Worm (Caenorhabditis elegans) whole organism, L4 larva: ENCODE data around the gene ampd-1.

Source experiments
- D1046.2 ChIP-seq: fragments of 200-800 bp; sonication (Bioruptor generic); IDR thresholded peaks from 2 replicates; pipeline ENCODE4 v1.3.6; 2022; ENCODE audit warnings: missing genetic modification characterization, missing compliant biosample characterization
- Y105C5A.15 ChIP-seq: fragments of 200-800 bp; sonication (Bioruptor generic); IDR thresholded peaks from 2 replicates; pipeline ENCODE4 v1.3.6; 2022; ENCODE audit warnings: missing genetic modification characterization, missing compliant biosample characterization
- Y48G9A.11 ChIP-seq: fragments of 200-800 bp; sonication (Bioruptor generic); IDR thresholded peaks from 2 replicates; pipeline ENCODE4 v1.3.6; 2022; ENCODE audit warnings: missing genetic modification reagents, missing genetic modification characterization, missing compliant biosample characterization
- arid-1 ChIP-seq: fragments of 200-800 bp; sonication (Bioruptor generic); conservative IDR thresholded peaks from 2 replicates; pipeline ENCODE4 v1.3.6; 2022; ENCODE audit warnings: missing genetic modification reagents, missing genetic modification characterization, missing compliant biosample characterization
- ceh-28 ChIP-seq: fragments of 150-350 bp; optimal IDR thresholded peaks from 2 replicates; lab custom pipeline; 2014; ENCODE audit warnings: missing biosample characterization, missing genetic modification reagents, missing genetic modification characterization
- ceh-62 ChIP-seq: sonication (generic microtip); optimal IDR thresholded peaks from 2 replicates; lab custom pipeline; 2017; ENCODE audit warnings: missing biosample characterization, missing genetic modification characterization
- cey-2 ChIP-seq: sonication (generic microtip); optimal IDR thresholded peaks from 3 replicates; lab custom pipeline; 2017; ENCODE audit warnings: missing genetic modification characterization, mild to moderate bottlenecking, missing compliant biosample characterization, antibody characterized with exemption, borderline replicate concordance; ENCODE audit not compliant: insufficient read depth
- ctbp-1 ChIP-seq: fragments of 200-800 bp; sonication (Bioruptor generic); IDR thresholded peaks from 2 replicates; pipeline ENCODE4 v1.3.6; 2022; ENCODE audit warnings: missing genetic modification reagents, missing genetic modification characterization, missing compliant biosample characterization
- daf-16 ChIP-seq, 3 experiments: sonication (generic microtip); optimal IDR thresholded peaks; 2 replicates each; lab custom pipeline; 2016 to 2017; ENCODE audit warnings: missing genetic modification characterization in 3 of 3, missing genetic modification reagents in 3 of 3, mild to moderate bottlenecking in 2 of 3, missing compliant biosample characterization in 2 of 3, missing biosample characterization in 1 of 3, moderate library complexity in 1 of 3
- daf-8 ChIP-seq: fragments of 200-800 bp; sonication (Bioruptor generic); IDR thresholded peaks from 2 replicates; pipeline ENCODE4 v1.3.6; 2022; ENCODE audit warnings: missing genetic modification characterization, missing compliant biosample characterization
- dmd-6 ChIP-seq: fragments of 200-800 bp; sonication (Bioruptor generic); IDR thresholded peaks from 2 replicates; pipeline ENCODE4 v1.3.6; 2022; ENCODE audit warnings: missing genetic modification reagents, missing genetic modification characterization, missing compliant biosample characterization
- dpl-1 ChIP-seq: fragments of 150-350 bp; optimal IDR thresholded peaks from 2 replicates; lab custom pipeline; 2014; ENCODE audit warnings: missing biosample characterization, missing genetic modification reagents, missing genetic modification characterization
- dve-1 ChIP-seq: sonication (generic microtip); optimal IDR thresholded peaks from 2 replicates; lab custom pipeline; 2017; ENCODE audit warnings: antibody characterized with exemption, mild to moderate bottlenecking, missing genetic modification characterization, missing compliant biosample characterization; ENCODE audit not compliant: insufficient read depth
- egl-43 ChIP-seq: fragments of 200-800 bp; sonication (Bioruptor generic); IDR thresholded peaks from 2 replicates; pipeline ENCODE4 v1.3.6; 2022; ENCODE audit warnings: missing genetic modification reagents, missing genetic modification characterization, missing compliant biosample characterization
- hif-1 ChIP-seq, 2 experiments: sonication (generic microtip); optimal IDR thresholded peaks; 2 replicates each; lab custom pipeline; 2016 to 2017; ENCODE audit warnings: missing compliant biosample characterization in 2 of 2, missing genetic modification characterization in 2 of 2, missing genetic modification reagents in 2 of 2, missing genotype in 2 of 2, mild to moderate bottlenecking in 1 of 2
- hlh-11 ChIP-seq: fragments of 200-800 bp; sonication (Bioruptor generic); optimal IDR thresholded peaks from 2 replicates; lab custom pipeline; 2018; ENCODE audit warnings: mild to moderate bottlenecking, missing genetic modification characterization, missing compliant biosample characterization
- hlh-30 ChIP-seq: sonication (generic microtip); optimal IDR thresholded peaks from 2 replicates; lab custom pipeline; 2017; ENCODE audit warnings: antibody characterized with exemption, mild to moderate bottlenecking, missing genetic modification characterization, missing compliant biosample characterization; ENCODE audit not compliant: insufficient read depth
- jun-1 ChIP-seq: fragments of 150-350 bp; optimal IDR thresholded peaks from 2 replicates; lab custom pipeline; 2014; ENCODE audit warnings: missing biosample characterization, missing genetic modification reagents, missing genetic modification characterization
- lin-15B ChIP-seq: fragments of 150-350 bp; sonication (generic microtip); optimal IDR thresholded peaks from 3 replicates; lab custom pipeline; 2014; ENCODE audit warnings: missing biosample characterization, missing genetic modification characterization
- lin-29 ChIP-seq: fragments of 200-800 bp; sonication (Bioruptor generic); IDR thresholded peaks from 2 replicates; pipeline ENCODE4 v1.3.6; 2022; ENCODE audit warnings: missing genetic modification reagents, missing genetic modification characterization, missing compliant biosample characterization
- lin-38 ChIP-seq: fragments of 200-800 bp; sonication (Bioruptor generic); IDR thresholded peaks from 2 replicates; pipeline ENCODE4 v1.3.6; 2022; ENCODE audit warnings: missing genetic modification reagents, missing genetic modification characterization, missing compliant biosample characterization
- lir-3 ChIP-seq: sonication (generic microtip); optimal IDR thresholded peaks from 2 replicates; lab custom pipeline; 2016; ENCODE audit warnings: mild to moderate bottlenecking, missing genetic modification characterization, missing compliant biosample characterization
- madf-5 ChIP-seq, 2 experiments: fragments of 200-800 bp; sonication (Bioruptor generic); IDR thresholded peaks; 2 replicates each; pipeline ENCODE4 v1.3.6; 2022; ENCODE audit warnings: missing compliant biosample characterization in 2 of 2, missing genetic modification characterization in 2 of 2
- mdl-1 ChIP-seq, 2 experiments: fragments of 150-350 bp in 1 of 2; sonication (generic microtip) in 1 of 2; optimal IDR thresholded peaks; 2 replicates each; lab custom pipeline; 2014 to 2017; ENCODE audit warnings: missing biosample characterization in 2 of 2, missing genetic modification characterization in 2 of 2
- mes-2 ChIP-seq: sonication (generic microtip); optimal IDR thresholded peaks from 2 replicates; lab custom pipeline; 2016; ENCODE audit warnings: missing genotype, mild to moderate bottlenecking, missing genetic modification characterization, missing compliant biosample characterization; ENCODE audit not compliant: poor library complexity, severe bottlenecking
- mxl-2 ChIP-seq: fragments of 200-800 bp; sonication (Bioruptor generic); conservative IDR thresholded peaks from 2 replicates; pipeline ENCODE4 v1.3.6; 2022; ENCODE audit warnings: missing genetic modification reagents, missing genetic modification characterization, missing compliant biosample characterization
- mxl-3 ChIP-seq: fragments of 200-800 bp; sonication (Bioruptor generic); optimal IDR thresholded peaks from 2 replicates; lab custom pipeline; 2018; ENCODE audit warnings: mild to moderate bottlenecking, missing genetic modification characterization, missing compliant biosample characterization
- nhr-10 ChIP-seq: fragments of 150-350 bp; optimal IDR thresholded peaks from 2 replicates; lab custom pipeline; 2014; ENCODE audit warnings: missing biosample characterization, missing genetic modification characterization
- nhr-102 ChIP-seq: sonication (generic microtip); optimal IDR thresholded peaks from 2 replicates; lab custom pipeline; 2016; ENCODE audit warnings: mild to moderate bottlenecking, missing genetic modification characterization, moderate library complexity, missing compliant biosample characterization
- nhr-25 ChIP-seq: sonication (generic microtip); optimal IDR thresholded peaks from 2 replicates; lab custom pipeline; 2017; ENCODE audit warnings: missing genetic modification characterization, mild to moderate bottlenecking, missing compliant biosample characterization, antibody characterized with exemption, moderate library complexity, borderline replicate concordance; ENCODE audit not compliant: insufficient read depth
- nhr-28 ChIP-seq: fragments of 150-350 bp; optimal IDR thresholded peaks from 2 replicates; lab custom pipeline; 2014; ENCODE audit warnings: missing biosample characterization, missing genetic modification characterization
- nhr-42 ChIP-seq: fragments of 200-800 bp; sonication (Bioruptor generic); IDR thresholded peaks from 2 replicates; pipeline ENCODE4 v1.3.6; 2022; ENCODE audit warnings: missing genetic modification characterization, missing compliant biosample characterization
- nhr-48 ChIP-seq: sonication (generic microtip); optimal IDR thresholded peaks from 2 replicates; lab custom pipeline; 2016; ENCODE audit warnings: mild to moderate bottlenecking, missing genetic modification characterization, missing compliant biosample characterization
- nhr-77 ChIP-seq: fragments of 150-350 bp; optimal IDR thresholded peaks from 2 replicates; lab custom pipeline; 2014; ENCODE audit warnings: missing biosample characterization, missing genetic modification characterization
- pha-4 ChIP-seq, 2 experiments: fragments of 150-350 bp in 1 of 2; fragments of 200-800 bp in 1 of 2; sonication (Bioruptor generic) in 1 of 2; IDR thresholded peaks in 1 of 2; optimal IDR thresholded peaks in 1 of 2; 2 replicates each; pipeline versions ENCODE4 v1.3.6 to Lab custom; 2014 to 2022; ENCODE audit warnings: missing genetic modification characterization in 2 of 2, missing genetic modification reagents in 2 of 2, missing biosample characterization in 1 of 2, missing compliant biosample characterization in 1 of 2
- php-3 ChIP-seq: fragments of 200-800 bp; sonication (Bioruptor generic); IDR thresholded peaks from 2 replicates; pipeline ENCODE4 v1.3.6; 2022; ENCODE audit warnings: missing genetic modification reagents, missing genetic modification characterization, missing compliant biosample characterization
- pqm-1 ChIP-seq: sonication (generic microtip); optimal IDR thresholded peaks from 2 replicates; lab custom pipeline; 2017; ENCODE audit warnings: missing biosample characterization, missing genetic modification characterization
- spr-1 ChIP-seq: sonication (generic microtip); optimal IDR thresholded peaks from 2 replicates; lab custom pipeline; 2016; ENCODE audit warnings: mild to moderate bottlenecking, missing genetic modification characterization, missing compliant biosample characterization
- tag-97 ChIP-seq: fragments of 200-800 bp; sonication (Bioruptor generic); IDR thresholded peaks from 2 replicates; pipeline ENCODE4 v1.3.6; 2022; ENCODE audit warnings: missing genetic modification characterization, missing compliant biosample characterization
- tra-1 ChIP-seq: fragments of 200-800 bp; sonication (Bioruptor generic); IDR thresholded peaks from 2 replicates; pipeline ENCODE4 v1.3.6; 2022; ENCODE audit warnings: missing genetic modification reagents, missing genetic modification characterization, missing compliant biosample characterization
- unc-130 ChIP-seq: sonication (generic microtip); optimal IDR thresholded peaks from 2 replicates; lab custom pipeline; 2016; ENCODE audit warnings: missing genetic modification reagents, missing genetic modification characterization, missing compliant biosample characterization
- unc-62 ChIP-seq, 3 experiments: fragments of 150-350 bp in 1 of 3; sonication (generic microtip); optimal IDR thresholded peaks in 2 of 3; peaks in 1 of 3; 1 replicate in 1 of 3; 2 replicates in 2 of 3; lab custom pipeline; 2014 to 2017; ENCODE audit warnings: missing biosample characterization in 3 of 3, missing genetic modification characterization in 3 of 3, missing genetic modification reagents in 3 of 3, missing genotype in 1 of 3
- zfp-3 ChIP-seq: fragments of 200-800 bp; sonication (Bioruptor generic); conservative IDR thresholded peaks from 2 replicates; pipeline ENCODE4 v1.3.6; 2022; ENCODE audit warnings: missing genetic modification reagents, missing genetic modification characterization, missing compliant biosample characterization

The ampd-1 gene

DNA sequence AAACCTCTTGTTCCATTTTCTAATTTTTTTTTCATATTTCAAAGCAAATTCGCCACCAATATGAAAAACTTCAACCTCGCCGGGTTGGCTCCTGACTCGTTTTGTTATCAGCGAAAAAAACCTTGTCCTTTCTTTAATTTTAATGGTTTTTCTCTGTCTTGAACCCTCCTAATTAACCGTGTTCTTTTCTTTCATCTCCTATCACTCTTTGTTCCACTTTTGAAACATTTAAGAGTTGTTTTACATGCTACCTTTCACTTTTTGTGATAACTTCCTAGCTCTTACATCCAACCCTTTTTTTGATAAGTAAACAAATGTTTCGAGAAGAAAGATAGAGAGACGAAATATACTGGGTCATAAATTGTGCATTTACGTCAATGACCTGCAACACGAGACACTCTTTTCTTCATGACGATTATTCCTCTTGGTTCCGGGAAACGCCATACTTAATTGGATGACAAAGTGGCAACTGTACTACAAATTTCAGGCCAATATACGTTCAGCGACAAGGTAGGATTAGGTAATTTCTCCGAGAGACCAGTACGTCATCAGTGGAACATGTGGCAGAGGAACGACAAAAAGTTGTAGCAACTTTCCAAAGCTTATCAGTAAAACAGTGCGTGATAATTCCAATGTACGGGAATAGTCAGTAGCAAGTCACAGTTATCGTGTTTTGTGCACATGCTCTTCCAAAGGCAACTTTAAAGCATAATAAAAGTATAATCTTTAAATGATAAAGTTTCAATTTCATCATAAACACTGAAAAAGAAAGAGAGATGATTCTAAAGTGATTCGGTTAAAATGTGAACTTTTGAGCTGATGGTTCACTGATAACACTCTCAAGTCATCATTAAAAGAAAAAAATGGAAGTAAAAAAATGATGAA is 18.2 kb upstream of the ampd-1 start (continued):
- peak; percentile 92 for TF ChIP-seq php-3 (GFP tag; lab: Robert Waterston, UW)
- no peak for TF ChIP-seq ctbp-1 (GFP tag; lab: Robert Waterston, UW)
- peak; percentile 86 for TF ChIP-seq pqm-1 (tag; lab: Kevin White, UChicago)
- peak; percentile 29 for TF ChIP-seq mxl-3 (GFP tag; lab: Kevin White, UChicago)
- TF ChIP-seq lin-38 (GFP tag; lab: Robert Waterston, UW) = no peak
- TF ChIP-seq daf-8 (GFP tag; lab: Robert Waterston, UW) = no peak
- no peak for TF ChIP-seq zfp-3 (GFP tag; lab: Robert Waterston, UW)
- no peak for TF ChIP-seq lin-15B (tag; lab: Kevin White, UChicago)
- no peak for TF ChIP-seq D1046.2
- peak; percentile 79 for TF ChIP-seq tra-1
- no peak for TF ChIP-seq Y48G9A.11 (GFP tag; lab: Robert Waterston, UW)
- peak; percentile 71 for TF ChIP-seq dmd-6 (GFP tag; lab: Robert Waterston, UW)
- no peak for TF ChIP-seq unc-62 (GFP tag; optimal IDR thresholded peaks at IDR 0.05 in 1 of 2; lab: Kevin White, UChicago)
- no peak for TF ChIP-seq unc-62 (tag; optimal IDR thresholded peaks at IDR 0.05; lab: Kevin White, UChicago)
- TF ChIP-seq dpl-1 = no peak
- TF ChIP-seq nhr-42 (GFP tag; lab: Robert Waterston, UW) = no peak
- no peak for TF ChIP-seq arid-1 (GFP tag; lab: Robert Waterston, UW)
- peak in 1 of 2 experiments; percentile 10 for TF ChIP-seq hif-1 (tag; optimal IDR thresholded peaks at IDR 0.05; lab: Kevin White, UChicago)
- no peak for TF ChIP-seq egl-43 (GFP tag; lab: Robert Waterston, UW)
- no peak for TF ChIP-seq tag-97
- peak; percentile 5 for TF ChIP-seq cey-2
- no peak for TF ChIP-seq ceh-28 (tag; lab: Kevin White, UChicago)
- no peak for TF ChIP-seq Y105C5A.15 (GFP tag; lab: Robert Waterston, UW)
- TF ChIP-seq jun-1 (tag; lab: Kevin White, UChicago) = no peak
- no peak for TF ChIP-seq spr-1

- peak; percentile 49 for TF ChIP-seq nhr-102 (tag; lab: Kevin White, UChicago)
- TF ChIP-seq nhr-48 (tag; lab: Kevin White, UChicago) = peak; percentile 43
- TF ChIP-seq mes-2 (tag; lab: Kevin White, UChicago) = peak; percentile 14
- TF ChIP-seq hlh-30 (tag; lab: Kevin White, UChicago) = peak; percentile 35
- no peak for TF ChIP-seq unc-130 (GFP tag; lab: Kevin White, UChicago)
- peak; percentile 57 for TF ChIP-seq nhr-77 (tag; lab: Kevin White, UChicago)
- TF ChIP-seq nhr-10 (tag; lab: Kevin White, UChicago) = peak; percentile 39
- no peak for TF ChIP-seq nhr-25 (tag; lab: Kevin White, UChicago)
- peak; percentile 68 for TF ChIP-seq dmd-6 (GFP tag; lab: Robert Waterston, UW)
- TF ChIP-seq madf-5 (GFP tag; IDR thresholded peaks at IDR 0.05; lab: Robert Waterston, UW) = no peak
- TF ChIP-seq php-3 (GFP tag; lab: Robert Waterston, UW) = peak; percentile 100
- TF ChIP-seq hlh-11 = peak; percentile 78
- TF ChIP-seq unc-62 (GFP tag; optimal IDR thresholded peaks at IDR 0.05 in 1 of 2; lab: Kevin White, UChicago) = peak in 1 of 2 experiments; percentile 1
- no peak for TF ChIP-seq unc-62 (tag; optimal IDR thresholded peaks at IDR 0.05; lab: Kevin White, UChicago)
- no peak for TF ChIP-seq D1046.2
- TF ChIP-seq daf-16 (GFP tag; optimal IDR thresholded peaks at IDR 0.05; lab: Kevin White, UChicago) = peak in 1 of 2 experiments; percentile 62
- peak; percentile 94 for TF ChIP-seq daf-16 (tag; optimal IDR thresholded peaks at IDR 0.05; lab: Kevin White, UChicago)
- no peak for TF ChIP-seq lir-3 (tag; lab: Kevin White, UChicago)
- peak; percentile 43; the same call in 1 of the 2 replicates for TF ChIP-seq pha-4 (GFP tag; IDR thresholded peaks at IDR 0.05; lab: Robert Waterston, UW)
- no peak for TF ChIP-seq pha-4 (tag; optimal IDR thresholded peaks at IDR 0.05; lab: Kevin White, UChicago)
- TF ChIP-seq ceh-28 (tag; lab: Kevin White, UChicago) = no peak
- peak; percentile 76 for TF ChIP-seq dve-1 (tag; lab: Kevin White, UChicago)
- peak in 1 of 2 experiments; percentile 39 for TF ChIP-seq mdl-1 (tag; optimal IDR thresholded peaks at IDR 0.05; lab: Kevin White, UChicago)
- TF ChIP-seq ceh-62 = no peak
- no peak for TF ChIP-seq lin-29 (GFP tag; lab: Robert Waterston, UW)
- no peak for TF ChIP-seq mxl-2 (GFP tag; lab: Robert Waterston, UW)
- peak; percentile 89 for TF ChIP-seq pqm-1 (tag; lab: Kevin White, UChicago)
- peak; percentile 35; the same call in 1 of the 2 replicates for TF ChIP-seq tra-1
- peak; percentile 79 for TF ChIP-seq nhr-28
- TF ChIP-seq, all 104 proteins: peak for 17
These were observed 17.1 kb upstream of the ampd-1 start for ce11 chrII:5185955-5186539.
